Fruit fly (Drosophila melanogaster) whole organism, embryonic: ENCODE results near the gene CG7298.

ENCODE experiments used
- Bgb ChIP-seq: fragments of 200-800 bp; sonication (Bioruptor generic); IDR thresholded peaks from 2 replicates; pipeline ENCODE4 v1.3.6; 2022; ENCODE audit warnings: missing biosample characterization, missing genetic modification characterization; ENCODE audit not compliant: partially characterized antibody
- CG10274 ChIP-seq: fragments of 200-800 bp; sonication (Bioruptor generic); optimal IDR thresholded peaks from 3 replicates; lab custom pipeline; 2017; ENCODE audit warnings: missing biosample characterization, mild to moderate bottlenecking, missing genetic modification characterization
- CG10462 ChIP-seq: fragments of 200-800 bp; sonication (Bioruptor generic); optimal IDR thresholded peaks from 2 replicates; lab custom pipeline; 2016; ENCODE audit warnings: missing biosample characterization, missing genetic modification characterization
- CG12236 ChIP-seq: fragments of 200-800 bp; sonication (Bioruptor generic); optimal IDR thresholded peaks from 2 replicates; lab custom pipeline; 2016; ENCODE audit warnings: missing biosample characterization, missing genetic modification characterization
- CG12299 ChIP-seq: fragments of 200-800 bp; sonication (Bioruptor generic); optimal IDR thresholded peaks from 2 replicates; lab custom pipeline; 2018; ENCODE audit warnings: missing biosample characterization, mild to moderate bottlenecking, missing genetic modification characterization
- CG13624 ChIP-seq: fragments of 200-800 bp; sonication (Bioruptor generic); optimal IDR thresholded peaks from 2 replicates; lab custom pipeline; 2016; ENCODE audit warnings: missing biosample characterization, missing genetic modification characterization
- CG14050 ChIP-seq: fragments of 200-800 bp; sonication (Bioruptor generic); IDR thresholded peaks from 3 replicates; pipeline ENCODE4 v1.3.6; 2022; ENCODE audit warnings: missing biosample characterization, missing genetic modification characterization
- CG15073 ChIP-seq: fragments of 200-800 bp; sonication (Bioruptor generic); optimal IDR thresholded peaks from 2 replicates; lab custom pipeline; 2016; ENCODE audit warnings: missing biosample characterization, missing genetic modification characterization
- CG15601 ChIP-seq: fragments of 200-800 bp; sonication (Bioruptor generic); optimal IDR thresholded peaks from 3 replicates; lab custom pipeline; 2019; ENCODE audit warnings: missing biosample characterization, mild to moderate bottlenecking, missing genetic modification characterization, moderate library complexity
- CG17186 ChIP-seq: fragments of 200-800 bp; sonication (Bioruptor generic); optimal IDR thresholded peaks from 3 replicates; lab custom pipeline; 2017; ENCODE audit warnings: missing biosample characterization, missing genetic modification reagents, missing genetic modification characterization
- CG17361 ChIP-seq: fragments of 200-800 bp; sonication (Bioruptor generic); IDR thresholded peaks from 3 replicates; pipeline ENCODE4 v1.3.6; 2022; ENCODE audit warnings: missing biosample characterization, missing genetic modification characterization
- CG17829 ChIP-seq: fragments of 200-800 bp; optimal IDR thresholded peaks from 2 replicates; lab custom pipeline; 2019; ENCODE audit warnings: missing biosample characterization, mild to moderate bottlenecking, missing genetic modification characterization, moderate library complexity
- CG33213 ChIP-seq: fragments of 200-800 bp; sonication (Bioruptor generic); optimal IDR thresholded peaks from 3 replicates; lab custom pipeline; 2016; ENCODE audit warnings: missing biosample characterization, missing genetic modification characterization
- CG3407 ChIP-seq: fragments of 200-800 bp; sonication (Bioruptor generic); optimal IDR thresholded peaks from 2 replicates; lab custom pipeline; 2018; ENCODE audit warnings: missing biosample characterization, mild to moderate bottlenecking, missing genetic modification characterization
- CG6791 ChIP-seq: fragments of 200-800 bp; sonication (Bioruptor generic); IDR thresholded peaks from 3 replicates; pipeline ENCODE4 v1.3.6; 2022; ENCODE audit warnings: missing biosample characterization, missing genetic modification characterization; ENCODE audit not compliant: partially characterized antibody
- CG7357 ChIP-seq: fragments of 200-800 bp; sonication (Bioruptor generic); IDR thresholded peaks from 3 replicates; pipeline ENCODE4 v1.3.6; 2022; ENCODE audit warnings: missing biosample characterization, missing genetic modification characterization
- CG8924 ChIP-seq: fragments of 200-800 bp; optimal IDR thresholded peaks from 3 replicates; lab custom pipeline; 2019; ENCODE audit warnings: missing biosample characterization, mild to moderate bottlenecking, missing genetic modification characterization, moderate library complexity
- D ChIP-seq, 2 experiments: fragments of 200-800 bp in 1 of 2; fragments of >200 bp in 1 of 2; sonication (Bioruptor generic) in 1 of 2; optimal IDR thresholded peaks; 2 replicates in 1 of 2; 3 replicates in 1 of 2; lab custom pipeline; 2017; ENCODE audit warnings: mild to moderate bottlenecking in 1 of 2, missing biosample characterization in 1 of 2, missing genetic modification characterization in 1 of 2, missing genetic modification reagents in 1 of 2
- Drgx ChIP-seq: fragments of 200-800 bp; sonication (Bioruptor generic); IDR thresholded peaks from 2 replicates; pipeline ENCODE4 v1.3.6; 2022; ENCODE audit warnings: missing biosample characterization, missing genetic modification characterization
- Fer3 ChIP-seq: fragments of 200-800 bp; sonication (Bioruptor generic); optimal IDR thresholded peaks from 2 replicates; lab custom pipeline; 2018; ENCODE audit warnings: missing biosample characterization, mild to moderate bottlenecking, missing genetic modification characterization, moderate library complexity
- HLHmδ ChIP-seq: fragments of 200-800 bp; sonication (Bioruptor generic); optimal IDR thresholded peaks from 2 replicates; lab custom pipeline; 2018; ENCODE audit warnings: missing biosample characterization, mild to moderate bottlenecking, missing genetic modification characterization, moderate library complexity
- MESR4 ChIP-seq: fragments of 200-800 bp; sonication (Bioruptor generic); optimal IDR thresholded peaks from 2 replicates; lab custom pipeline; 2018; ENCODE audit warnings: missing biosample characterization, mild to moderate bottlenecking, missing genetic modification characterization, moderate library complexity
- Myb ChIP-seq: fragments of 200-800 bp; sonication (Bioruptor generic); optimal IDR thresholded peaks from 2 replicates; lab custom pipeline; 2016; ENCODE audit warnings: missing biosample characterization, missing genetic modification characterization
- Nf-YB ChIP-seq: fragments of 200-800 bp; sonication (Bioruptor generic); optimal IDR thresholded peaks from 3 replicates; lab custom pipeline; 2019; ENCODE audit warnings: missing biosample characterization, mild to moderate bottlenecking, missing genetic modification characterization, moderate library complexity
- Oli ChIP-seq: fragments of 200-800 bp; sonication (Bioruptor generic); optimal IDR thresholded peaks from 2 replicates; lab custom pipeline; 2018; ENCODE audit warnings: missing biosample characterization, mild to moderate bottlenecking, missing genetic modification characterization, moderate library complexity
- Sin3A ChIP-seq: fragments of >200 bp; optimal IDR thresholded peaks from 2 replicates; lab custom pipeline; 2018
- Sry-β ChIP-seq: fragments of 200-800 bp; sonication (Bioruptor generic); optimal IDR thresholded peaks from 2 replicates; lab custom pipeline; 2018; ENCODE audit warnings: missing biosample characterization, mild to moderate bottlenecking, missing genetic modification characterization, moderate library complexity
- Tbp ChIP-seq: fragments of >200 bp; optimal IDR thresholded peaks from 2 replicates; lab custom pipeline; 2018; ENCODE audit warnings: missing biosample characterization, missing genetic modification characterization
- Usf ChIP-seq: fragments of 200-800 bp; sonication (Bioruptor generic); optimal IDR thresholded peaks from 2 replicates; lab custom pipeline; 2017; ENCODE audit warnings: missing genotype, missing biosample characterization, missing genetic modification characterization
- ac ChIP-seq: fragments of 200-800 bp; sonication (Bioruptor generic); optimal IDR thresholded peaks from 3 replicates; lab custom pipeline; 2017; ENCODE audit warnings: missing biosample characterization, mild to moderate bottlenecking, missing genetic modification characterization
- ash1 ChIP-seq: fragments of 200-800 bp; sonication (Bioruptor generic); optimal IDR thresholded peaks from 2 replicates; lab custom pipeline; 2018; ENCODE audit warnings: missing biosample characterization, mild to moderate bottlenecking, missing genetic modification characterization
- bowl ChIP-seq: fragments of 200-800 bp; sonication (Bioruptor generic); IDR thresholded peaks from 2 replicates; pipeline ENCODE4 v1.3.6; 2022; ENCODE audit warnings: missing biosample characterization, missing genetic modification characterization
- btn ChIP-seq: fragments of 200-800 bp; sonication (Bioruptor generic); optimal IDR thresholded peaks from 2 replicates; lab custom pipeline; 2016; ENCODE audit warnings: missing biosample characterization, missing genetic modification characterization
- crc ChIP-seq: fragments of 200-800 bp; sonication (Bioruptor generic); optimal IDR thresholded peaks from 2 replicates; lab custom pipeline; 2016; ENCODE audit warnings: missing biosample characterization, missing genetic modification characterization
- dan ChIP-seq: fragments of 200-800 bp; sonication (Bioruptor generic); IDR thresholded peaks from 2 replicates; pipeline ENCODE4 v1.3.6; 2022; ENCODE audit warnings: missing biosample characterization, missing genetic modification characterization
- gro ChIP-seq: fragments of 200-800 bp; sonication (Bioruptor generic); optimal IDR thresholded peaks from 2 replicates; lab custom pipeline; 2016; ENCODE audit warnings: missing biosample characterization, missing genetic modification characterization
- gt ChIP-seq: fragments of 200-800 bp; sonication (Bioruptor generic); IDR thresholded peaks from 2 replicates; pipeline ENCODE4 v1.3.6; 2022; ENCODE audit warnings: missing biosample characterization, missing genetic modification characterization
- hb ChIP-seq: fragments of 200-800 bp; sonication (Bioruptor generic); IDR thresholded peaks from 3 replicates; pipeline ENCODE4 v1.3.6; 2022; ENCODE audit warnings: missing biosample characterization, missing genetic modification characterization; ENCODE audit not compliant: partially characterized antibody
- jumu ChIP-seq: fragments of 200-800 bp; sonication (Bioruptor generic); optimal IDR thresholded peaks from 3 replicates; lab custom pipeline; 2016; ENCODE audit warnings: missing biosample characterization, missing genetic modification characterization
- nau ChIP-seq: fragments of 200-800 bp; sonication (Bioruptor generic); optimal IDR thresholded peaks from 3 replicates; lab custom pipeline; 2017; ENCODE audit warnings: missing biosample characterization, mild to moderate bottlenecking, missing genetic modification characterization, missing genetic modification reagents
- prd ChIP-seq, 3 experiments: fragments of >200 bp in 2 of 3; fragments of 200-800 bp in 1 of 3; sonication (Bioruptor generic) in 1 of 3; optimal IDR thresholded peaks in 2 of 3; IDR thresholded peaks in 1 of 3; 2 replicates in 2 of 3; 3 replicates in 1 of 3; pipeline versions ENCODE4 v1.3.6 to Lab custom; 2017 to 2022; ENCODE audit warnings: missing biosample characterization in 1 of 3, missing genetic modification characterization in 1 of 3
- salm ChIP-seq: fragments of 200-800 bp; sonication (Bioruptor generic); optimal IDR thresholded peaks from 2 replicates; lab custom pipeline; 2018; ENCODE audit warnings: missing biosample characterization, mild to moderate bottlenecking, missing genetic modification characterization
- tin ChIP-seq: fragments of 200-800 bp; sonication (Bioruptor generic); optimal IDR thresholded peaks from 3 replicates; lab custom pipeline; 2016; ENCODE audit warnings: missing biosample characterization, missing genetic modification characterization
- tio ChIP-seq: fragments of 200-800 bp; sonication (Bioruptor generic); optimal IDR thresholded peaks from 2 replicates; lab custom pipeline; 2017; ENCODE audit warnings: missing biosample characterization, missing genetic modification characterization, inconsistent platforms
- unc-4 ChIP-seq: fragments of 200-800 bp; sonication (Bioruptor generic); IDR thresholded peaks from 2 replicates; pipeline ENCODE4 v1.3.6; 2022; ENCODE audit warnings: missing biosample characterization, missing genetic modification characterization; ENCODE audit not compliant: partially characterized antibody

CG7298 gene

dm6 chr3L:20247513-20248173 is 44.2 kb upstream of the CG7298 start, which contains the start of gene rdgC (continued):
- TF ChIP-seq CG10462 (GFP tag; lab: Kevin White, UChicago): peak; percentile 88
- TF ChIP-seq Myb (GFP tag; lab: Kevin White, UChicago): peak; percentile 85
- peak; percentile 77 for TF ChIP-seq CG17186
- TF ChIP-seq CG15073: peak; percentile 52
- peak; percentile 63 for TF ChIP-seq MESR4 (GFP tag; lab: Kevin White, UChicago)
- TF ChIP-seq CG13624 (GFP tag; lab: Kevin White, UChicago): peak; percentile 97

- TF ChIP-seq tio (GFP tag; lab: Kevin White, UChicago) (peak; percentile 29), CG10274 (GFP tag; lab: Kevin White, UChicago) (no peak), hb (GFP tag; lab: Robert Waterston, UW) (0 out of 3 replicates have a peak, but pooled peaks have one; percentile 11), CG14050 (GFP tag; lab: Robert Waterston, UW) (peak; percentile 32), ac (no peak), HLHmδ (GFP tag; lab: Kevin White, UChicago) (no peak), Sin3A (lab: Kevin White, UChicago) (no peak), Nf-YB (GFP tag; lab: Kevin White, UChicago) (peak; percentile 39), Tbp (GFP tag; lab: Kevin White, UChicago) (no peak), Drgx (no peak; the same call in 1 of the 2 replicates), CG8924 (tag; lab: Kevin White, UChicago) (peak; percentile 64), unc-4 (GFP tag; lab: Robert Waterston, UW) (peak; percentile 69), CG12299 (tag; lab: Kevin White, UChicago) (peak; percentile 54), bowl (GFP tag; lab: Robert Waterston, UW) (no peak), jumu (GFP tag; lab: Kevin White, UChicago) (no peak), Fer3 (tag; lab: Kevin White, UChicago) (peak; percentile 29), CG6791 (GFP tag; lab: Robert Waterston, UW) (peak; percentile 45; the same call in 1 of the 3 replicates), CG17361 (GFP tag; lab: Robert Waterston, UW) (peak; percentile 80), CG33213 (no peak), Bgb (GFP tag; lab: Robert Waterston, UW) (peak; percentile 68), Usf (GFP tag; lab: Kevin White, UChicago) (no peak), dan (GFP tag; lab: Robert Waterston, UW) (no peak), gt (no peak), nau (GFP tag; lab: Kevin White, UChicago) (no peak), CG15601 (peak; percentile 53), tin (GFP tag; lab: Kevin White, UChicago) (peak; percentile 41), ash1 (GFP tag; lab: Kevin White, UChicago) (no peak), Oli (tag; lab: Kevin White, UChicago) (peak; percentile 58), CG12236 (GFP tag; lab: Kevin White, UChicago) (no peak), CG3407 (GFP tag; lab: Kevin White, UChicago) (no peak), CG17829 (peak; percentile 34), prd (optimal IDR thresholded peaks at IDR 0.05; lab: Kevin White, UChicago) (no peak), prd (GFP tag; IDR thresholded peaks at IDR 0.05; lab: Robert Waterston, UW) (peak; percentile 77), CG7357 (GFP tag; lab: Robert Waterston, UW) (no peak; the same call in 2 of the 3 replicates), salm (tag; lab: Kevin White, UChicago) (no peak), crc (GFP tag; lab: Kevin White, UChicago) (no peak), btn (GFP tag; lab: Kevin White, UChicago) (no peak), gro (GFP tag; lab: Kevin White, UChicago) (no peak), Sry-β (GFP tag; lab: Kevin White, UChicago) (no peak), D (optimal IDR thresholded peaks at IDR 0.05; lab: Kevin White, UChicago) (no peak), D (GFP tag; optimal IDR thresholded peaks at IDR 0.05; lab: Kevin White, UChicago) (peak; percentile 21)
Measured at dm6 chr3L:20241987-20242982, 38.8 kb upstream of the CG7298 start.
